Fruit fly (Drosophila melanogaster): ENCODE measurements around the gene Fit1.

Fit1 gene

DNA sequence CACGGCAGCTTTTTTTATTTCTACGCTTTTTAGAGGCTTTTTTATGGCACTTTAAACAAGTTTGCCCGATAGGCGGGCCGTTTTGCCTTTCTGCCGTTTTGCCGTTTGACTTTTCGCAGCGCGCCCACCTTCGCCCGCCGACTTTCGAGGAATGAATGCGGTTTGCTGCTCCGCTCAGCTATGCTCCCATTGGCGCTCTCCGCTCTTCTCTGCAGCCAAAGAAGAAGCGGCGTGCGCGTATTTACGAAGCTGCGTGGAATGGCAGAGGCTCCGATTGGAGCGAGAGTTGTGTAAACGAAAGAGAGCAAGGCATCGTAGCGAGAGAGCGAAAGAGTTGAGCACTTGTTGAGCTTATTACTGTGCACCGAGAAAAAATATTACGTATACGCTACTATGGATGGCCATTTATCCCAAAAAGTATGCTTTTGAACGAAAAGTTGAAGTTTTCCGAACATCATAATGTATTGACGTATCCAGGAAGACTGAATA, 31.8 kb upstream of the Fit1 start, which contains the start of gene wit (continued):
- no peak for TF ChIP-seq NFAT (GFP tag; IDR thresholded peaks at IDR 0.05)
- TF ChIP-seq corto (GFP tag; optimal IDR thresholded peaks at IDR 0.05), result peak; percentile 38
- no peak for TF ChIP-seq CG15479 (GFP tag; optimal IDR thresholded peaks at IDR 0.05)
- TF ChIP-seq Vsx1 (GFP tag; optimal IDR thresholded peaks at IDR 0.05), result peak; percentile 57
- peak; percentile 13 for TF ChIP-seq ems (GFP tag; optimal IDR thresholded peaks at IDR 0.05)
- TF ChIP-seq HLHmδ (GFP tag; optimal IDR thresholded peaks at IDR 0.05), result peak; percentile 78
- peak; percentile 73 for TF ChIP-seq CG13287 (GFP tag; IDR thresholded peaks at IDR 0.05; ENCODE audit: partially characterized antibody)
- no peak for TF ChIP-seq CG13424 (tag; optimal IDR thresholded peaks at IDR 0.05)
- no peak for TF ChIP-seq CG1529 (GFP tag; optimal IDR thresholded peaks at IDR 0.05)
- TF ChIP-seq Taf1 (GFP tag; IDR thresholded peaks at IDR 0.05), result no peak
- TF ChIP-seq Chrac-16 (GFP tag; optimal IDR thresholded peaks at IDR 0.05), result no peak
- TF ChIP-seq B-H1 (GFP tag; IDR thresholded peaks at IDR 0.05), result no peak; the same call in 2 of the 3 replicates
- no peak for TF ChIP-seq Hmx (GFP tag; optimal IDR thresholded peaks at IDR 0.05)
- TF ChIP-seq kni (GFP tag; optimal IDR thresholded peaks at IDR 0.05), result peak; percentile 14
- TF ChIP-seq CTCF (GFP tag; optimal IDR thresholded peaks at IDR 0.05), result no peak
- no peak for TF ChIP-seq ac (GFP tag; optimal IDR thresholded peaks at IDR 0.05)
- peak; percentile 83 for TF ChIP-seq lbe (GFP tag; optimal IDR thresholded peaks at IDR 0.05)
- TF ChIP-seq Scr (GFP tag; IDR thresholded peaks at IDR 0.05; ENCODE audit: partially characterized antibody), result peak; percentile 28
- no peak for TF ChIP-seq Six4 (GFP tag; optimal IDR thresholded peaks at IDR 0.05)
- peak; percentile 21 for TF ChIP-seq CG12299 (tag; optimal IDR thresholded peaks at IDR 0.05)
- peak; percentile 97 for TF ChIP-seq chinmo (GFP tag; IDR thresholded peaks at IDR 0.05; ENCODE audit: partially characterized antibody)
- TF ChIP-seq CkIIα-i1 (GFP tag; IDR thresholded peaks at IDR 0.05), result no peak
- peak; percentile 32 for TF ChIP-seq gfzf (GFP tag; optimal IDR thresholded peaks at IDR 0.05)
- no peak for TF ChIP-seq slou (GFP tag; optimal IDR thresholded peaks at IDR 0.05)
- TF ChIP-seq jumu (GFP tag; optimal IDR thresholded peaks at IDR 0.05), result no peak
- no peak for TF ChIP-seq Sox100B (GFP tag; optimal IDR thresholded peaks at IDR 0.05)
- 0 out of 2 replicates have a peak, but pooled peaks have one; percentile 16 for TF ChIP-seq CG32767 (GFP tag; IDR thresholded peaks at IDR 0.05)
- TF ChIP-seq mam (GFP tag; optimal IDR thresholded peaks at IDR 0.05), result peak; percentile 22
- no peak for TF ChIP-seq CG16815 (GFP tag; optimal IDR thresholded peaks at IDR 0.05)
- peak; percentile 11; the same call in 1 of the 2 replicates for TF ChIP-seq ranshi (GFP tag; IDR thresholded peaks at IDR 0.05)
- TF ChIP-seq bowl (GFP tag; IDR thresholded peaks at IDR 0.05), result no peak
- peak; percentile 6 for TF ChIP-seq unpg (GFP tag; optimal IDR thresholded peaks at IDR 0.05)
- TF ChIP-seq zf30C (GFP tag; optimal IDR thresholded peaks at IDR 0.05), result peak; percentile 74
- peak; percentile 45 for TF ChIP-seq odd (GFP tag; optimal IDR thresholded peaks at IDR 0.05)
- TF ChIP-seq Elba2 (GFP tag; optimal IDR thresholded peaks at IDR 0.05), result no peak
- no peak for TF ChIP-seq CG12236 (GFP tag; optimal IDR thresholded peaks at IDR 0.05)
- TF ChIP-seq knrl (GFP tag; IDR thresholded peaks at IDR 0.05; ENCODE audit: partially characterized antibody), result no peak
- TF ChIP-seq CG2129 (GFP tag; IDR thresholded peaks at IDR 0.05; ENCODE audit: partially characterized antibody), result no peak
- peak; percentile 93 for TF ChIP-seq z (GFP tag; IDR thresholded peaks at IDR 0.05)
- TF ChIP-seq Hr3 (GFP tag; optimal IDR thresholded peaks at IDR 0.05), result no peak
- TF ChIP-seq CG7372 (GFP tag; IDR thresholded peaks at IDR 0.05), result peak; percentile 47; the same call in 1 of the 2 replicates
- no peak for TF ChIP-seq Rx (GFP tag; IDR thresholded peaks at IDR 0.05)
- TF ChIP-seq CG6654 (GFP tag; optimal IDR thresholded peaks at IDR 0.05), result no peak
- no peak for TF ChIP-seq CG7556 (GFP tag; optimal IDR thresholded peaks at IDR 0.05)
- TF ChIP-seq TFAM (GFP tag; optimal IDR thresholded peaks at IDR 0.05), result no peak
- TF ChIP-seq CG4730 (GFP tag; IDR thresholded peaks at IDR 0.05), result no peak
- no peak for TF ChIP-seq Atf3 (GFP tag; optimal IDR thresholded peaks at IDR 0.05)
- TF ChIP-seq psq (GFP tag; optimal IDR thresholded peaks at IDR 0.05), result peak; percentile 92
- TF ChIP-seq CG31224 (GFP tag; IDR thresholded peaks at IDR 0.05), result no peak
- TF ChIP-seq pb (GFP tag; optimal IDR thresholded peaks at IDR 0.05), result no peak
- TF ChIP-seq aop (GFP tag; IDR thresholded peaks at IDR 0.05), result no peak
- peak; percentile 9 for TF ChIP-seq YL-1 (GFP tag; optimal IDR thresholded peaks at IDR 0.05)
